Worm (Caenorhabditis elegans) whole organism, mixed stage, embryonic: ENCODE results near the gene amx-1.

Experiments
- cnd-1 ChIP-seq: fragments of 200-800 bp; sonication (Bioruptor generic); optimal IDR thresholded peaks from 2 replicates; lab custom pipeline; 2018; ENCODE audit warnings: mild to moderate bottlenecking, missing genetic modification characterization, missing compliant biosample characterization
- elt-3 ChIP-seq: fragments of 150-350 bp; optimal IDR thresholded peaks from 2 replicates; lab custom pipeline; 2014; ENCODE audit warnings: missing biosample characterization, missing genetic modification characterization
- ham-2 ChIP-seq: fragments of 200-800 bp; sonication (Bioruptor generic); optimal IDR thresholded peaks from 2 replicates; lab custom pipeline; 2018; ENCODE audit warnings: mild to moderate bottlenecking, missing genetic modification characterization, missing compliant biosample characterization
- lin-13 ChIP-seq: fragments of 150-350 bp; optimal IDR thresholded peaks from 2 replicates; lab custom pipeline; 2014; ENCODE audit warnings: missing biosample characterization, missing genetic modification characterization
- mab-5 ChIP-seq: fragments of 150-350 bp; optimal IDR thresholded peaks from 2 replicates; lab custom pipeline; 2014; ENCODE audit warnings: missing biosample characterization, missing genetic modification characterization
- sptf-1 ChIP-seq: sonication (generic microtip); optimal IDR thresholded peaks from 2 replicates; lab custom pipeline; 2017; ENCODE audit warnings: mild to moderate bottlenecking, missing genetic modification characterization, moderate library complexity, missing compliant biosample characterization
- unc-62 ChIP-seq: fragments of 150-350 bp; optimal IDR thresholded peaks from 2 replicates; lab custom pipeline; 2014; ENCODE audit warnings: missing biosample characterization, missing genetic modification reagents, missing genetic modification characterization

- TF ChIP-seq sptf-1 (tag; lab: Kevin White, UChicago) (no peak), cnd-1 (no peak), ham-2 (peak; percentile 64), elt-3 (tag; lab: Kevin White, UChicago) (no peak), unc-62 (GFP tag; lab: Kevin White, UChicago) (peak; percentile 70), mab-5 (tag; lab: Kevin White, UChicago) (no peak), lin-13 (tag; lab: Kevin White, UChicago) (no peak)
Measured at ce11 chrIII:3786427-3786935, 35.7 kb upstream of the amx-1 start, which contains the start of gene acy-3.
